Comparison of ENCODE assay signal across 1 worm cellular context in the genomic region with DNA sequence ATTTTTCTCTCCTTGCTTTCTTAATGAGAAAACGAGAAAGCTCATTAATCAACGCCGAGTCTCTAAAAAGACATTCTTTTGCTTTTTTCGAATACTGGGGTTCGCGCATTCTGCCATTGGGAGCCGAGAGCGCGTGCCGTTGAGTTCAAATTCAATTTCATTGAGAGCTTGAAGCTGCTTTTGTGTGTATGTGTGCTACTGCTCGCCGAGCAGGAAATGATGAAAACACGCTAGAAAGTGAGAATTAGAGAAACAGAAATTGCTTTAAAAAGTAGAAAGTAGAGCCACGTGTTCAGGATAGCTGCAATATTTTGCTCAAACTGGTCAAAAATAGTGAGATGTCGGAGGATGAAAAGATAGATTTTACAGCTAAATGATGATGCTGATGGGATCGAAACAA.
TF ChIP-seq lines count a peak whose summit lies in the region.

No protein-coding gene starts in this region.

TF ChIP-seq in whole organism, L1 larva, 84 proteins besides CTCF, POLR2A, EP300 and RAD21 (continued from another document):
- no peak for TF ChIP-seq lir-3 (tag; optimal IDR thresholded peaks at IDR 0.05; lab: Kevin White, UChicago; ENCODE audit: poor library complexity)
- no peak for TF ChIP-seq pqm-1 (tag; optimal IDR thresholded peaks at IDR 0.05; lab: Kevin White, UChicago)
- no peak for TF ChIP-seq aha-1 (tag; optimal IDR thresholded peaks at IDR 0.05; lab: Kevin White, UChicago)
- no peak for TF ChIP-seq sup-37 (GFP tag; optimal IDR thresholded peaks at IDR 0.05; lab: Kevin White, UChicago)
- peak; percentile 2 for TF ChIP-seq skn-1 (tag; optimal IDR thresholded peaks at IDR 0.05; lab: Kevin White, UChicago)
- TF ChIP-seq ama-1 (optimal IDR thresholded peaks at IDR 0.05; lab: Kevin White, UChicago): no peak
- no peak for TF ChIP-seq lin-13 (GFP tag; optimal IDR thresholded peaks at IDR 0.05; lab: Kevin White, UChicago)
- TF ChIP-seq ztf-4 (tag; optimal IDR thresholded peaks at IDR 0.05; lab: Kevin White, UChicago): no peak
- TF ChIP-seq xbp-1 (tag; optimal IDR thresholded peaks at IDR 0.05; lab: Kevin White, UChicago): no peak
- peak; percentile 45 for TF ChIP-seq mep-1 (tag; optimal IDR thresholded peaks at IDR 0.05; lab: Kevin White, UChicago)
- TF ChIP-seq nhr-71 (tag; optimal IDR thresholded peaks at IDR 0.05; lab: Kevin White, UChicago): peak; percentile 46
- no peak for TF ChIP-seq nhr-84 (tag; optimal IDR thresholded peaks at IDR 0.05; lab: Kevin White, UChicago)
- no peak for TF ChIP-seq nhr-11 (tag; optimal IDR thresholded peaks at IDR 0.05; lab: Kevin White, UChicago)
- no peak for TF ChIP-seq grh-1 (GFP tag; IDR thresholded peaks at IDR 0.05; lab: Robert Waterston, UW)
- TF ChIP-seq hpl-2 (GFP tag; optimal IDR thresholded peaks at IDR 0.05; lab: Kevin White, UChicago): no peak
- TF ChIP-seq irx-1 (tag; optimal IDR thresholded peaks at IDR 0.05; lab: Kevin White, UChicago): no peak
- no peak for TF ChIP-seq ztf-11 (tag; optimal IDR thresholded peaks at IDR 0.05; lab: Kevin White, UChicago)
- no peak for TF ChIP-seq elt-3 (tag; optimal IDR thresholded peaks at IDR 0.05; lab: Kevin White, UChicago)
- no peak for TF ChIP-seq mab-9 (GFP tag; IDR thresholded peaks at IDR 0.05; lab: Robert Waterston, UW)
- no peak for TF ChIP-seq nhr-76 (tag; optimal IDR thresholded peaks at IDR 0.05; lab: Kevin White, UChicago)
- TF ChIP-seq lin-35 (GFP tag; optimal IDR thresholded peaks at IDR 0.05; lab: Kevin White, UChicago): no peak
- TF ChIP-seq C04F5.9 (tag; optimal IDR thresholded peaks at IDR 0.05; lab: Kevin White, UChicago): no peak
- no peak for TF ChIP-seq isw-1 (GFP tag; IDR thresholded peaks at IDR 0.05; lab: Robert Waterston, UW)
- peak; percentile 85 for TF ChIP-seq fkh-10 (GFP tag; optimal IDR thresholded peaks at IDR 0.05; lab: Kevin White, UChicago)
- no peak for TF ChIP-seq elt-2 (tag; optimal IDR thresholded peaks at IDR 0.05; lab: Kevin White, UChicago)
- no peak for TF ChIP-seq blmp-1 (tag; optimal IDR thresholded peaks at IDR 0.05; lab: Kevin White, UChicago)
- no peak for TF ChIP-seq tlp-1 (tag; optimal IDR thresholded peaks at IDR 0.05; lab: Kevin White, UChicago)
- TF ChIP-seq pag-3 (tag; optimal IDR thresholded peaks at IDR 0.05; lab: Kevin White, UChicago; ENCODE audit: borderline replicate concordance, insufficient read depth): no peak
- no peak for TF ChIP-seq egl-27 (tag; optimal IDR thresholded peaks at IDR 0.05; lab: Kevin White, UChicago)
- no peak for TF ChIP-seq fos-1 (tag; optimal IDR thresholded peaks at IDR 0.05; lab: Kevin White, UChicago)
- TF ChIP-seq mef-2 (tag; optimal IDR thresholded peaks at IDR 0.05; lab: Kevin White, UChicago): no peak
- TF ChIP-seq alr-1 (tag; optimal IDR thresholded peaks at IDR 0.05; lab: Kevin White, UChicago; ENCODE audit: borderline replicate concordance): no peak
- TF ChIP-seq nhr-77 (tag; optimal IDR thresholded peaks at IDR 0.05; lab: Kevin White, UChicago): no peak
- no peak for TF ChIP-seq sptf-1 (tag; optimal IDR thresholded peaks at IDR 0.05; lab: Kevin White, UChicago)
- TF ChIP-seq C16A3.4 (tag; optimal IDR thresholded peaks at IDR 0.05; lab: Kevin White, UChicago): no peak
- TF ChIP-seq unc-98 (GFP tag; IDR thresholded peaks at IDR 0.05; lab: Robert Waterston, UW): no peak
- TF ChIP-seq unc-130 (tag; optimal IDR thresholded peaks at IDR 0.05; lab: Kevin White, UChicago): no peak
- no peak for TF ChIP-seq tbx-2 (tag; optimal IDR thresholded peaks at IDR 0.05; lab: Kevin White, UChicago)
- no peak for TF ChIP-seq unc-30 (tag; optimal IDR thresholded peaks at IDR 0.05; lab: Kevin White, UChicago)
- peak in 1 of 2 experiments; percentile 33 for TF ChIP-seq lsy-2 (tag; optimal IDR thresholded peaks at IDR 0.05; lab: Kevin White, UChicago)
TF ChIP-seq in whole organism, L1 larva: peak in this region for 15.
